Fruit fly (Drosophila melanogaster): ENCODE data around the gene pelo.
A peak's percentile ranks its signal among the peaks of the same experiment; 100 is the strongest.

The pelo gene

dm6 chr2L:9757990-9758814, 57.6 kb downstream of the pelo start, which contains the start of gene zf30C (continued):
- peak; percentile 17 for TF ChIP-seq CG8290 (GFP tag; optimal IDR thresholded peaks at IDR 0.05)
- peak in 1 of 2 experiments; percentile 74 for TF ChIP-seq CG8290 (tag; optimal IDR thresholded peaks at IDR 0.05)
- peak; percentile 71 for TF ChIP-seq dmrt99B (tag; optimal IDR thresholded peaks at IDR 0.05)
- peak; percentile 41 for TF ChIP-seq CG2202 (tag; optimal IDR thresholded peaks at IDR 0.05)
- peak; percentile 79 for TF ChIP-seq B-H2 (GFP tag; optimal IDR thresholded peaks at IDR 0.05)
- peak; percentile 97 for TF ChIP-seq Dp (GFP tag; optimal IDR thresholded peaks at IDR 0.05)
- TF ChIP-seq CG14050 (GFP tag; IDR thresholded peaks at IDR 0.05) = peak; percentile 57; the same call in 2 of the 3 replicates
- TF ChIP-seq CG12071 (GFP tag; optimal IDR thresholded peaks at IDR 0.05) = peak; percentile 61
- TF ChIP-seq sc (optimal IDR thresholded peaks at IDR 0.05) = no peak
- TF ChIP-seq sc (GFP tag; optimal IDR thresholded peaks at IDR 0.05) = peak; percentile 6
- peak; percentile 48; the same call in 1 of the 2 replicates for TF ChIP-seq wdn (GFP tag; IDR thresholded peaks at IDR 0.05)
- peak; percentile 78 for TF ChIP-seq Sin3A (optimal IDR thresholded peaks at IDR 0.05)
- peak; percentile 94 for TF ChIP-seq vvl (GFP tag; IDR thresholded peaks at IDR 0.05)
- peak; percentile 85 for TF ChIP-seq CG18599 (GFP tag; optimal IDR thresholded peaks at IDR 0.05)
- peak; percentile 75 for TF ChIP-seq Sox102F (GFP tag; optimal IDR thresholded peaks at IDR 0.05)
- peak; percentile 43 for TF ChIP-seq psq (GFP tag; optimal IDR thresholded peaks at IDR 0.05)
- peak; percentile 91 for TF ChIP-seq Dip3 (GFP tag; optimal IDR thresholded peaks at IDR 0.05)
- peak; percentile 77 for TF ChIP-seq ase (GFP tag; IDR thresholded peaks at IDR 0.05)
- TF ChIP-seq CrebB (tag; optimal IDR thresholded peaks at IDR 0.05) = peak; percentile 61
- TF ChIP-seq CG4707 (GFP tag; optimal IDR thresholded peaks at IDR 0.05) = peak; percentile 41
- TF ChIP-seq Vsx1 (GFP tag; optimal IDR thresholded peaks at IDR 0.05) = peak; percentile 25
- peak; percentile 89 for TF ChIP-seq fu2 (GFP tag; optimal IDR thresholded peaks at IDR 0.05)
- TF ChIP-seq zen (tag; optimal IDR thresholded peaks at IDR 0.05) = peak; percentile 78
- no peak for TF ChIP-seq crol (GFP tag; IDR thresholded peaks at IDR 0.05)
- peak; percentile 63; the same call in 2 of the 3 replicates for TF ChIP-seq CG11695 (GFP tag; IDR thresholded peaks at IDR 0.05)
- peak; percentile 58; the same call in 1 of the 2 replicates for TF ChIP-seq inv (GFP tag; IDR thresholded peaks at IDR 0.05; ENCODE audit: partially characterized antibody)
- TF ChIP-seq CG8765 (GFP tag; IDR thresholded peaks at IDR 0.05) = peak; percentile 64; the same call in 1 of the 2 replicates
- peak; percentile 27 for TF ChIP-seq sima (GFP tag; optimal IDR thresholded peaks at IDR 0.05)
- TF ChIP-seq CG6683 (GFP tag; optimal IDR thresholded peaks at IDR 0.05) = peak; percentile 51
- TF ChIP-seq D19B (GFP tag; optimal IDR thresholded peaks at IDR 0.05) = peak; percentile 61
- peak; percentile 38 for TF ChIP-seq CG8359 (GFP tag; optimal IDR thresholded peaks at IDR 0.05; ENCODE audit: borderline replicate concordance)
- TF ChIP-seq CG32767 (GFP tag; IDR thresholded peaks at IDR 0.05) = no peak; the same call in none of the 2 replicates
- peak; percentile 77 for TF ChIP-seq p53 (GFP tag; optimal IDR thresholded peaks at IDR 0.05)
- peak; percentile 78 for TF ChIP-seq schlank (tag; optimal IDR thresholded peaks at IDR 0.05)
- peak; percentile 82 to 92 for TF ChIP-seq Pdp1 (GFP tag; optimal IDR thresholded peaks at IDR 0.05)
- peak; percentile 47 for TF ChIP-seq dmrt11E (tag; optimal IDR thresholded peaks at IDR 0.05)
- peak; percentile 26 for TF ChIP-seq gcm (GFP tag; optimal IDR thresholded peaks at IDR 0.05)
- TF ChIP-seq Taf1 (GFP tag; IDR thresholded peaks at IDR 0.05) = peak; percentile 64
- TF ChIP-seq CG17802 (tag; optimal IDR thresholded peaks at IDR 0.05) = peak; percentile 70
- TF ChIP-seq lbe (GFP tag; optimal IDR thresholded peaks at IDR 0.05) = peak; percentile 73
- TF ChIP-seq fd102C (GFP tag; optimal IDR thresholded peaks at IDR 0.05) = no peak
- TF ChIP-seq MBD-R2 (GFP tag; IDR thresholded peaks at IDR 0.05) = peak; percentile 76
- TF ChIP-seq Mad (GFP tag; optimal IDR thresholded peaks at IDR 0.05) = peak; percentile 88
- peak; percentile 28 for TF ChIP-seq CG34376 (GFP tag; optimal IDR thresholded peaks at IDR 0.05)
- peak; percentile 62 for TF ChIP-seq gcm2 (GFP tag; optimal IDR thresholded peaks at IDR 0.05)
- peak; percentile 93 for TF ChIP-seq Rfx (GFP tag; IDR thresholded peaks at IDR 0.05)
- peak; percentile 80 for TF ChIP-seq Optix (GFP tag; IDR thresholded peaks at IDR 0.05)
- peak; percentile 3 for TF ChIP-seq CG9797 (GFP tag; optimal IDR thresholded peaks at IDR 0.05)
- TF ChIP-seq CG32532 (GFP tag; IDR thresholded peaks at IDR 0.05) = peak; percentile 91
